Fruit fly (Drosophila melanogaster): ENCODE measurements around the gene Tango14.
A peak's percentile ranks its signal among the peaks of the same experiment; 100 is the strongest.

Tango14 gene

dm6 chr2L:1158519-1159319, at the start of gene Tango14:
Tango14 (plus strand) TSS chr2L:1158661.
- TF ChIP-seq CG17801 (GFP tag; optimal IDR thresholded peaks at IDR 0.05; ENCODE audit: partially characterized antibody) = no peak

dm6 chr2L:1112641-1113040, 45.8 kb upstream of the Tango14 start, which contains the start of gene CG14340:
CG14340 (plus strand) TSS chr2L:1112941.
- no peak for TF ChIP-seq CG17801 (GFP tag; optimal IDR thresholded peaks at IDR 0.05; ENCODE audit: partially characterized antibody)

- TF ChIP-seq CG17801 (GFP tag; optimal IDR thresholded peaks at IDR 0.05; ENCODE audit: partially characterized antibody) = no peak
Measured at dm6 chr2L:1114230-1114629, 44.2 kb upstream of the Tango14 start.

dm6 chr2L:1116661-1117322, 41.7 kb upstream of the Tango14 start:
- TF ChIP-seq CG17801 (GFP tag; optimal IDR thresholded peaks at IDR 0.05; ENCODE audit: partially characterized antibody) = no peak

dm6 chr2L:1118149-1118548, 40.3 kb upstream of the Tango14 start:
- TF ChIP-seq CG17801 (GFP tag; optimal IDR thresholded peaks at IDR 0.05; ENCODE audit: partially characterized antibody) = no peak

dm6 chr2L:1118880-1119809, 39.3 kb upstream of the Tango14 start:
- peak; percentile 55 for TF ChIP-seq CG17801 (GFP tag; optimal IDR thresholded peaks at IDR 0.05; ENCODE audit: partially characterized antibody)

- TF ChIP-seq CG17801 (GFP tag; optimal IDR thresholded peaks at IDR 0.05; ENCODE audit: partially characterized antibody) = no peak
Measured at dm6 chr2L:1120206-1120902, 38.1 kb upstream of the Tango14 start.

- no peak for TF ChIP-seq CG17801 (GFP tag; optimal IDR thresholded peaks at IDR 0.05; ENCODE audit: partially characterized antibody)
Measured at dm6 chr2L:1121942-1122710, 36.3 kb upstream of the Tango14 start.

- TF ChIP-seq CG17801 (GFP tag; optimal IDR thresholded peaks at IDR 0.05; ENCODE audit: partially characterized antibody) = no peak
Measured at dm6 chr2L:1122711-1122960, 35.8 kb upstream of the Tango14 start.

- TF ChIP-seq CG17801 (GFP tag; optimal IDR thresholded peaks at IDR 0.05; ENCODE audit: partially characterized antibody) = peak; percentile 35
Measured at dm6 chr2L:1123078-1123818, 35.2 kb upstream of the Tango14 start.

dm6 chr2L:1124265-1124664, 34.2 kb upstream of the Tango14 start:
- no peak for TF ChIP-seq CG17801 (GFP tag; optimal IDR thresholded peaks at IDR 0.05; ENCODE audit: partially characterized antibody)

dm6 chr2L:1125437-1125836, 33.0 kb upstream of the Tango14 start:
- TF ChIP-seq CG17801 (GFP tag; optimal IDR thresholded peaks at IDR 0.05; ENCODE audit: partially characterized antibody) = no peak

dm6 chr2L:1126527-1126926, 31.9 kb upstream of the Tango14 start:
- no peak for TF ChIP-seq CG17801 (GFP tag; optimal IDR thresholded peaks at IDR 0.05; ENCODE audit: partially characterized antibody)
